Worm (Caenorhabditis elegans): ENCODE data around the gene cutl-24.
A peak's percentile ranks its signal among the peaks of the same experiment; 100 is the strongest.

- TF ChIP-seq ztf-29 (GFP tag; IDR thresholded peaks at IDR 0.05) (no peak; the same call in 1 of the 2 replicates), flt-1 (GFP tag; IDR thresholded peaks at IDR 0.05) (peak; percentile 40; the same call in 1 of the 2 replicates), ztf-23 (GFP tag; IDR thresholded peaks at IDR 0.05) (0 out of 2 replicates have a peak, but pooled peaks have one; percentile 31), ref-1 (GFP tag; conservative IDR thresholded peaks at IDR 0.05) (no peak), cog-1 (tag; optimal IDR thresholded peaks at IDR 0.05) (no peak)
These were observed 10.8 kb downstream of the cutl-24 start for ce11 chrIV:175698-176097.

All from whole organism, midembryonic.